Worm (Caenorhabditis elegans) whole organism, L3 larva: Measurements from ENCODE around the gene F01G10.6.

Experiments
- R02D3.7 ChIP-seq: fragments of 150-350 bp; optimal IDR thresholded peaks from 2 replicates; lab custom pipeline; 2014; ENCODE audit warnings: missing biosample characterization, missing genetic modification characterization
- aly-2 ChIP-seq: fragments of 150-350 bp; optimal IDR thresholded peaks from 2 replicates; lab custom pipeline; 2014; ENCODE audit warnings: missing biosample characterization, missing genetic modification characterization
- ama-1 ChIP-seq: fragments of 150-350 bp; optimal IDR thresholded peaks from 2 replicates; lab custom pipeline; 2018
- ceh-16 ChIP-seq: sonication (generic microtip); optimal IDR thresholded peaks from 2 replicates; lab custom pipeline; 2017; ENCODE audit warnings: missing biosample characterization, missing genetic modification characterization
- ceh-28 ChIP-seq: fragments of 150-350 bp; optimal IDR thresholded peaks from 2 replicates; lab custom pipeline; 2014; ENCODE audit warnings: missing biosample characterization, missing genetic modification reagents, missing genetic modification characterization
- ceh-9 ChIP-seq: sonication (generic microtip); optimal IDR thresholded peaks from 2 replicates; lab custom pipeline; 2018; ENCODE audit warnings: missing biosample characterization, missing genetic modification characterization
- daf-12 ChIP-seq: fragments of 150-350 bp; optimal IDR thresholded peaks from 2 replicates; lab custom pipeline; 2014; ENCODE audit warnings: missing biosample characterization, missing genetic modification reagents, missing genetic modification characterization
- egl-27 ChIP-seq: sonication (generic microtip); optimal IDR thresholded peaks from 4 replicates; lab custom pipeline; 2017; ENCODE audit warnings: missing biosample characterization, missing genetic modification reagents, missing genetic modification characterization
- elt-1 ChIP-seq: fragments of 150-350 bp; optimal IDR thresholded peaks from 2 replicates; lab custom pipeline; 2014; ENCODE audit warnings: missing biosample characterization, missing genetic modification characterization
- elt-2 ChIP-seq: sonication (generic microtip); optimal IDR thresholded peaks from 2 replicates; lab custom pipeline; 2016; ENCODE audit warnings: missing genetic modification reagents, mild to moderate bottlenecking, missing genetic modification characterization, missing compliant biosample characterization
- elt-3 ChIP-seq, 3 experiments: fragments of 150-350 bp in 1 of 3; sonication (generic microtip) in 2 of 3; optimal IDR thresholded peaks; 2 replicates in 2 of 3; 4 replicates in 1 of 3; lab custom pipeline; 2014 to 2017; ENCODE audit warnings: missing biosample characterization in 3 of 3, missing genetic modification characterization in 3 of 3
- eor-1 ChIP-seq, 2 experiments: fragments of 150-350 bp; optimal IDR thresholded peaks; 2 replicates each; lab custom pipeline; 2014 to 2018; ENCODE audit warnings: missing biosample characterization in 2 of 2, missing genetic modification characterization in 2 of 2
- fkh-10 ChIP-seq: sonication (generic microtip); optimal IDR thresholded peaks from 2 replicates; lab custom pipeline; 2017; ENCODE audit warnings: missing biosample characterization, missing genetic modification reagents, missing genetic modification characterization
- fkh-2 ChIP-seq: fragments of 150-350 bp; optimal IDR thresholded peaks from 2 replicates; lab custom pipeline; 2014; ENCODE audit warnings: missing biosample characterization, missing genetic modification reagents, missing genetic modification characterization
- fos-1 ChIP-seq: fragments of 150-350 bp; optimal IDR thresholded peaks from 2 replicates; lab custom pipeline; 2014; ENCODE audit warnings: missing biosample characterization, missing genetic modification characterization
- hmg-11 ChIP-seq: sonication (generic microtip); optimal IDR thresholded peaks from 2 replicates; lab custom pipeline; 2016; ENCODE audit warnings: missing genetic modification characterization, missing compliant biosample characterization
- jun-1 ChIP-seq: fragments of 150-350 bp; optimal IDR thresholded peaks from 2 replicates; lab custom pipeline; 2014; ENCODE audit warnings: missing biosample characterization, missing genetic modification reagents, missing genetic modification characterization
- lin-15B ChIP-seq: fragments of 150-350 bp; optimal IDR thresholded peaks from 2 replicates; lab custom pipeline; 2014; ENCODE audit warnings: missing biosample characterization, missing genetic modification characterization
- lin-39 ChIP-seq: fragments of 150-350 bp; optimal IDR thresholded peaks from 2 replicates; lab custom pipeline; 2018; ENCODE audit warnings: missing biosample characterization, missing genetic modification reagents, missing genetic modification characterization
- lsy-12 ChIP-seq: sonication (generic microtip); optimal IDR thresholded peaks from 2 replicates; lab custom pipeline; 2016; ENCODE audit warnings: mild to moderate bottlenecking, missing genetic modification characterization, missing compliant biosample characterization
- mdl-1 ChIP-seq: fragments of 150-350 bp; optimal IDR thresholded peaks from 2 replicates; lab custom pipeline; 2014; ENCODE audit warnings: missing biosample characterization, missing genetic modification characterization
- mml-1 ChIP-seq: fragments of 150-350 bp; sonication (generic microtip); optimal IDR thresholded peaks from 3 replicates; lab custom pipeline; 2014; ENCODE audit warnings: missing biosample characterization, missing genetic modification characterization
- nfya-1 ChIP-seq: sonication (generic microtip); optimal IDR thresholded peaks from 2 replicates; lab custom pipeline; 2017; ENCODE audit warnings: missing genetic modification characterization, mild to moderate bottlenecking, missing compliant biosample characterization, antibody characterized with exemption, moderate library complexity; ENCODE audit not compliant: insufficient read depth
- nhr-11 ChIP-seq: fragments of 150-350 bp; optimal IDR thresholded peaks from 2 replicates; lab custom pipeline; 2014; ENCODE audit warnings: missing biosample characterization, missing genetic modification characterization
- nhr-12 ChIP-seq: fragments of 150-350 bp; optimal IDR thresholded peaks from 2 replicates; lab custom pipeline; 2014; ENCODE audit warnings: missing biosample characterization, missing genetic modification characterization
- nhr-23 ChIP-seq: fragments of 150-350 bp; optimal IDR thresholded peaks from 2 replicates; lab custom pipeline; 2014; ENCODE audit warnings: missing biosample characterization, missing genetic modification reagents, missing genetic modification characterization
- nhr-237 ChIP-seq: fragments of 150-350 bp; optimal IDR thresholded peaks from 2 replicates; lab custom pipeline; 2014; ENCODE audit warnings: missing biosample characterization, missing genetic modification characterization
- nhr-25 ChIP-seq: sonication (generic microtip); optimal IDR thresholded peaks from 2 replicates; lab custom pipeline; 2017; ENCODE audit warnings: missing biosample characterization, missing genetic modification characterization
- nhr-28 ChIP-seq: fragments of 150-350 bp; optimal IDR thresholded peaks from 2 replicates; lab custom pipeline; 2014; ENCODE audit warnings: missing biosample characterization, missing genetic modification characterization
- nhr-43 ChIP-seq: sonication (generic microtip); optimal IDR thresholded peaks from 2 replicates; lab custom pipeline; 2016; ENCODE audit warnings: mild to moderate bottlenecking, missing genetic modification characterization, missing compliant biosample characterization; ENCODE audit not compliant: poor library complexity, severe bottlenecking
- nhr-76 ChIP-seq: fragments of 150-350 bp; sonication (generic microtip); optimal IDR thresholded peaks from 5 replicates; lab custom pipeline; 2014; ENCODE audit warnings: missing biosample characterization, missing genetic modification characterization
- nhr-77 ChIP-seq: fragments of 150-350 bp; optimal IDR thresholded peaks from 2 replicates; lab custom pipeline; 2014; ENCODE audit warnings: missing biosample characterization, missing genetic modification characterization
- pha-4 ChIP-seq: fragments of 150-350 bp; optimal IDR thresholded peaks from 2 replicates; lab custom pipeline; 2014; ENCODE audit warnings: missing biosample characterization, missing genetic modification reagents, missing genetic modification characterization
- pqm-1 ChIP-seq: fragments of 150-350 bp; optimal IDR thresholded peaks from 2 replicates; lab custom pipeline; 2017; ENCODE audit warnings: missing biosample characterization, missing genetic modification characterization, inconsistent platforms
- skn-1 ChIP-seq: fragments of 150-350 bp; optimal IDR thresholded peaks from 2 replicates; lab custom pipeline; 2014; ENCODE audit warnings: missing biosample characterization, missing genetic modification characterization
- snpc-4 ChIP-seq: fragments of 150-350 bp; optimal IDR thresholded peaks from 2 replicates; lab custom pipeline; 2014; ENCODE audit warnings: missing biosample characterization, missing genetic modification characterization
- tbx-2 ChIP-seq: sonication (generic microtip); optimal IDR thresholded peaks from 2 replicates; lab custom pipeline; 2016; ENCODE audit warnings: mild to moderate bottlenecking, missing genetic modification characterization, missing compliant biosample characterization
- unc-39 ChIP-seq: sonication (generic microtip); optimal IDR thresholded peaks from 4 replicates; lab custom pipeline; 2017; ENCODE audit warnings: missing biosample characterization, missing genetic modification characterization
- unc-62 ChIP-seq: fragments of 150-350 bp; sonication (generic microtip); optimal IDR thresholded peaks from 4 replicates; lab custom pipeline; 2014; ENCODE audit warnings: missing biosample characterization, missing genetic modification reagents, missing genetic modification characterization
- zag-1 ChIP-seq: fragments of 150-350 bp; optimal IDR thresholded peaks from 2 replicates; lab custom pipeline; 2014; ENCODE audit warnings: missing biosample characterization, missing genetic modification characterization
- ztf-11 ChIP-seq: fragments of 150-350 bp; optimal IDR thresholded peaks from 2 replicates; lab custom pipeline; 2014; ENCODE audit warnings: missing biosample characterization, missing genetic modification characterization
- ztf-4 ChIP-seq: fragments of 150-350 bp; optimal IDR thresholded peaks from 2 replicates; lab custom pipeline; 2014; ENCODE audit warnings: missing biosample characterization, missing genetic modification characterization

The F01G10.6 gene

DNA sequence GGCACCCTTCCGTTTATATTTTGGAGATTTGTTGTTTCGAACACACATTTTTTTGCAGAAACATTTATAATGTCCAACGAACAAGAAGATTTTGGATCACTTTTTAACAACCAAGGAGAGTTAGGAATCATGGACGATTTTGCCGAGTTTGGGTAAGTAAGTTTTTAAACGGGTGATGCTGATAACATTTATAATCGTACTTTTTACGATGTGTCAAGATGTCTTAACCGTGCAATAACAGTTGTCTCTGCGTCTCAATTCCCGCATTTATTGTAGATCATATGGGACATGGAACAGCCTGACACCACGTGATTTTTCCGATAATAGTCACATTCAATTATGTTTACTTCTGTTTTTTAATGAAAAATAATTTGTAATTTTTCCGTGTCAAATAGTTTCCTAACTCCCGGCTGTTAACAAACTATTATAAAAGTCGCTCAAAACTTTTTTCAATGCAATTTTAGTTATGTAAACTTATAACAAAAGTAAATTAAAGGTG is 23.2 kb upstream of the F01G10.6 start, which contains the start of gene daf-14 (continued):
- TF ChIP-seq nhr-23 (peak; percentile 4), nhr-237 (tag; lab: Kevin White, UChicago) (no peak), nhr-11 (tag; lab: Kevin White, UChicago) (no peak), pqm-1 (peak; percentile 22), egl-27 (tag; lab: Kevin White, UChicago) (no peak), elt-3 (tag; optimal IDR thresholded peaks at IDR 0.05; lab: Kevin White, UChicago) (no peak)

DNA sequence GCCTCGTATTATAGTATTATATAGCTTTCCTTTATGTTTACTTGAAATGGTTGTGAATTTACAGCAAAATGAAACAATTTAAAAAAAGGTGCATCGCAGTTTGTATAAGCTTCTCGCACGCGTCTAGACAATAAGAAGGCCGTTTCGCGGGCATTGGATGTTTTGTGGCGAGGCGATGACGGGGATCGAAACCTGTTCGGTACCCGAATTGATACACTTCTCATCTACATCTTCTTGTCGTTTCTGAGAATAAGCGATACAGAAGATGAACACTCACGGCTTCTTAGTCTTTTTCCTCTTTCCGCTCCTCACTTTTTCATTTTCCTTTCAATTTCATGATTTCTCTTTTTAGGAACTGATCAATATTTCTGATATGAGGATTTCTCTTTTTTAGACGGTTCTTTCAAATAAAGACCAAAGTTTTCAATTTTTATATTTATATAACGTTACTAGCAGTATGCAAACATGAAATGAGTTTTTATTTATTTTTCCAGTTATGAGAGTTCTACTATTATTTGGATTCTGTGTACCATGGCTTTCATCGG is 18.3 kb upstream of the F01G10.6 start, which contains the start of gene F01G10.10:
Gene F01G10.10 (plus strand): TSS at position 495 of the 545 bp plus-strand sequence.
- TF ChIP-seq lsy-12 (tag; lab: Kevin White, UChicago) = no peak
- no peak for TF ChIP-seq eor-1 (tag; optimal IDR thresholded peaks at IDR 0.05; lab: Kevin White, UChicago)
- TF ChIP-seq egl-27 (tag; lab: Kevin White, UChicago) = no peak
- TF ChIP-seq mdl-1 (tag; lab: Kevin White, UChicago) = no peak
- TF ChIP-seq nhr-76 (tag; lab: Kevin White, UChicago) = no peak
- peak; percentile 87 for TF ChIP-seq ama-1 (lab: Kevin White, UChicago)
- peak; percentile 41 for TF ChIP-seq elt-2
- no peak for TF ChIP-seq ztf-11
- no peak for TF ChIP-seq ceh-9
- TF ChIP-seq lin-15B = no peak
- TF ChIP-seq elt-1 = no peak
- peak; percentile 30 for TF ChIP-seq nhr-23
- TF ChIP-seq pha-4 (tag; lab: Kevin White, UChicago) = no peak
- peak; percentile 34 for TF ChIP-seq nhr-43
- TF ChIP-seq daf-12 (tag; lab: Kevin White, UChicago) = no peak
- no peak for TF ChIP-seq ztf-4
- TF ChIP-seq unc-62 (GFP tag; lab: Kevin White, UChicago) = no peak
- TF ChIP-seq tbx-2 (tag; lab: Kevin White, UChicago) = no peak
- peak; percentile 62 for TF ChIP-seq nhr-25 (tag; lab: Kevin White, UChicago)
- no peak for TF ChIP-seq snpc-4
- TF ChIP-seq, all 47 proteins: peak for 5

DNA sequence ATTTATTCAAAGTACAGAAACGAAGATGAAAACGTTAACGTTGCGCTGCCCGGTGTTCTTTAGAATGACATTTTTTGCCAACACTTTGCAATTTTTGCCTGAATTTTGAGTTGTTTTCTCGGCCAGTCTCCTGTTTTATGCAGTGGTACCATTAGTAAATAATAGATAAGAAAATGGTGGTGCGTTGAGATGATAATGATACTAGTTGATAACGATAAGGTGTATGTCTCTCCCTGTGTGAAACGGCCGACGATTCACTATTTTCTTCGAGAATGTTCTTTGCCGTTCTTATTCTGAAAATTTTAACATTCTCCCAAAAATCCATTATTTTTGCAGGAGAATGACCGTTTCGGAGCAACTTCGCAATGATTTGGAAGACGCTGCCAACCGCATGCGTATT is 15.8 kb upstream of the F01G10.6 start, which contains the start of gene tkt-1:
Gene tkt-1 (plus strand): TSS at position 337 of the 400 bp plus-strand sequence.
- TF ChIP-seq pqm-1 = peak; percentile 88
- TF ChIP-seq fkh-10 = no peak
- TF ChIP-seq elt-2 = peak; percentile 92
- TF ChIP-seq skn-1 = no peak
- peak; percentile 19 for TF ChIP-seq pha-4 (tag; lab: Kevin White, UChicago)
- peak in 1 of 3 experiments; percentile 85 for TF ChIP-seq elt-3 (tag; optimal IDR thresholded peaks at IDR 0.05; lab: Kevin White, UChicago)
- TF ChIP-seq jun-1 (tag; lab: Kevin White, UChicago) = peak; percentile 55

DNA sequence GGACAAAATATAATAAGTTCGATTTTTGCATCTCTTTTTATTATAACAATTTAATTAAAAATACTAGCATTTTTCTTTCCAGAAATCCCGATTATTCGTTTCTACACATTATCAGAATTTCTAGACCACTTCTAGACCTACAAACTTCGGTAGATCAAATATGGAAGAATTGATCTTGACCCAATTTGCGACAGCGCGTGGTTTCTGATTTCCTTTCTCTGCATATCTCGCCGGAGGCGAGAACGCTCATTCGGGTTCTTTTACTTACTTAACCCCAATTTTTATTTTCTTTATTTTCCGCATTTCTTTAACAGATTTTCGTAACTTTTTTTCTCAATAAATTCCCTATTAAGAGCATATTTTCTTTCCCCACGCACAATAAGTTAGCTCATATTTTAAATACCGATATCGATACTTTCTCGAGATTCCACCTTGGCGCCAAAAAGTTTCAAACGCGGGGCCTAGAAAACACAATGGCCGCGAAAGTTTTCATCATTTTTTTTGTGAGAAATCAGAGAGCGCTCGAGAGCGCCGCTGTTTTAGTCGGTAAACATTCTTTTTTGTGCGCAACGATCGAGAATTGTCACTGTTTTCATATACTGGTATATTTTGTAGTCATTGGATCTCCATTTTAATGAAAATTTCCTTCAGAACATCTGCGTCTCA is 15.2 kb upstream of the F01G10.6 start:
- TF ChIP-seq jun-1 (tag; lab: Kevin White, UChicago) = no peak
- TF ChIP-seq daf-12 (tag; lab: Kevin White, UChicago) = no peak
- TF ChIP-seq pqm-1 = no peak
- TF ChIP-seq ceh-28 (tag; lab: Kevin White, UChicago) = no peak
- TF ChIP-seq lin-39 = peak; percentile 4
- no peak for TF ChIP-seq fkh-2 (tag; lab: Kevin White, UChicago)
- peak; percentile 41 for TF ChIP-seq nhr-25 (tag; lab: Kevin White, UChicago)
- TF ChIP-seq nhr-77 = no peak
- TF ChIP-seq nhr-12 (tag; lab: Kevin White, UChicago) = no peak
- no peak for TF ChIP-seq mml-1
- no peak for TF ChIP-seq ztf-4
- TF ChIP-seq ztf-11 = no peak
- TF ChIP-seq mdl-1 (tag; lab: Kevin White, UChicago) = no peak
- TF ChIP-seq nhr-237 (tag; lab: Kevin White, UChicago) = no peak
- TF ChIP-seq ceh-9 = no peak
- TF ChIP-seq lin-15B = peak; percentile 38
- no peak for TF ChIP-seq nhr-76 (tag; lab: Kevin White, UChicago)
- peak; percentile 12 for TF ChIP-seq nfya-1 (tag; lab: Kevin White, UChicago)
- TF ChIP-seq snpc-4 = no peak
- TF ChIP-seq nhr-28 (tag; lab: Kevin White, UChicago) = no peak
- no peak for TF ChIP-seq zag-1 (tag; lab: Kevin White, UChicago)
- peak; percentile 65 for TF ChIP-seq pha-4 (tag; lab: Kevin White, UChicago)
- no peak for TF ChIP-seq hmg-11 (tag; lab: Kevin White, UChicago)
- no peak for TF ChIP-seq elt-3 (tag; optimal IDR thresholded peaks at IDR 0.05; lab: Kevin White, UChicago)
- no peak for TF ChIP-seq aly-2
- no peak for TF ChIP-seq nhr-11 (tag; lab: Kevin White, UChicago)
- TF ChIP-seq fos-1 (tag; lab: Kevin White, UChicago) = no peak
- peak; percentile 8 for TF ChIP-seq nhr-23
- no peak for TF ChIP-seq lsy-12 (tag; lab: Kevin White, UChicago)
- no peak for TF ChIP-seq unc-39 (tag; lab: Kevin White, UChicago)
- no peak for TF ChIP-seq ceh-16 (tag; lab: Kevin White, UChicago)
- no peak for TF ChIP-seq R02D3.7 (tag; lab: Kevin White, UChicago)
- no peak for TF ChIP-seq fkh-10
